Worm (Caenorhabditis elegans) whole organism, L2 larva: ENCODE results near the gene Y55F3AR.2.

Experiments
- F13H6.1 ChIP-seq: sonication (generic microtip); optimal IDR thresholded peaks from 2 replicates; lab custom pipeline; 2016; ENCODE audit warnings: missing genetic modification characterization, missing compliant biosample characterization
- alr-1 ChIP-seq: fragments of 150-350 bp; optimal IDR thresholded peaks from 2 replicates; lab custom pipeline; 2014; ENCODE audit warnings: missing biosample characterization, missing genetic modification characterization
- ama-1 ChIP-seq: fragments of 150-350 bp; optimal IDR thresholded peaks from 2 replicates; lab custom pipeline; 2018; ENCODE audit warnings: inconsistent platforms
- dmd-4 ChIP-seq: sonication (generic microtip); optimal IDR thresholded peaks from 2 replicates; lab custom pipeline; 2017; ENCODE audit warnings: missing biosample characterization, missing genetic modification characterization
- elt-3 ChIP-seq: sonication (generic microtip); optimal IDR thresholded peaks from 2 replicates; lab custom pipeline; 2017; ENCODE audit warnings: missing biosample characterization, missing genetic modification characterization
- lin-13 ChIP-seq: fragments of 150-350 bp; optimal IDR thresholded peaks from 2 replicates; lab custom pipeline; 2014; ENCODE audit warnings: missing biosample characterization, missing genetic modification reagents, missing genetic modification characterization
- mbf-1 ChIP-seq: sonication (generic microtip); optimal IDR thresholded peaks from 2 replicates; lab custom pipeline; 2017; ENCODE audit warnings: missing biosample characterization, missing genetic modification characterization
- nhr-12 ChIP-seq: fragments of 150-350 bp; optimal IDR thresholded peaks from 2 replicates; lab custom pipeline; 2014; ENCODE audit warnings: missing biosample characterization, missing genetic modification characterization
- nhr-237 ChIP-seq: fragments of 150-350 bp; optimal IDR thresholded peaks from 2 replicates; lab custom pipeline; 2014; ENCODE audit warnings: missing biosample characterization, missing genetic modification characterization
- nhr-77 ChIP-seq: fragments of 150-350 bp; optimal IDR thresholded peaks from 2 replicates; lab custom pipeline; 2014; ENCODE audit warnings: missing biosample characterization, missing genetic modification characterization
- peb-1 ChIP-seq: fragments of 150-350 bp; optimal IDR thresholded peaks from 2 replicates; lab custom pipeline; 2014; ENCODE audit warnings: missing biosample characterization, missing genetic modification characterization
- snpc-4 ChIP-seq: fragments of 150-350 bp; optimal IDR thresholded peaks from 2 replicates; lab custom pipeline; 2014; ENCODE audit warnings: missing biosample characterization, missing genetic modification characterization
- unc-39 ChIP-seq: fragments of 150-350 bp; optimal IDR thresholded peaks from 2 replicates; lab custom pipeline; 2014; ENCODE audit warnings: missing biosample characterization, missing genetic modification characterization

DNA sequence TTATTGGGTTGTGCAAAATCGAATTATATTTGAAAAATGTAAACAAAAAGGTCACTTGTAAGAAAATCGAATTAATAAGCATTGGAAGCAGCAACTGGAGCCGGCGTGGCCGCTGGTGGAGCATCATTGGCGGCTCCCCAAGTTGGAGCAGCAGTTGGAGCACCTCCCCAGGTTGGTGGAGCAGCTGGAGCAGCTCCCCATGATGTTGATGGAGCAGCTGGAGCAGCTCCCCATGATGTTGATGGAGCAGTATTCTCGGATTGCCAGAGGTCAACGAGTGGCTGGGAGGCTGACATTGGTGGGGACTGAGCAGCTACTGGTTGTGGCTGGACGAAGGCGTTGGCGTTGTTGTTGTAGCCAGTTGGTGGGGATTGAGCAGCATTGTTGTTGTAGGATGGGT is 27.2 kb downstream of the Y55F3AR.2 start:
- TF ChIP-seq lin-13 (GFP tag; lab: Kevin White, UChicago) (no peak), elt-3 (tag; lab: Kevin White, UChicago) (no peak), nhr-12 (tag; lab: Kevin White, UChicago) (no peak), dmd-4 (no peak), snpc-4 (no peak), mbf-1 (no peak), nhr-237 (tag; lab: Kevin White, UChicago) (no peak), ama-1 (lab: Kevin White, UChicago) (no peak), alr-1 (tag; lab: Kevin White, UChicago) (no peak), unc-39 (tag; lab: Kevin White, UChicago) (no peak), F13H6.1 (no peak), peb-1 (tag; lab: Kevin White, UChicago) (no peak), nhr-77 (tag; lab: Kevin White, UChicago) (no peak)
